Fruit fly (Drosophila melanogaster) whole organism, embryonic: ENCODE measurements around the gene CG14442.

ENCODE experiments used
- ATbp ChIP-seq: fragments of 200-800 bp; sonication (Bioruptor generic); optimal IDR thresholded peaks from 2 replicates; lab custom pipeline; 2017; ENCODE audit warnings: missing biosample characterization, mild to moderate bottlenecking, missing genetic modification characterization, missing genetic modification reagents
- Blimp-1 ChIP-seq: fragments of 200-800 bp; sonication (Bioruptor generic); optimal IDR thresholded peaks from 3 replicates; lab custom pipeline; 2018; ENCODE audit warnings: missing biosample characterization, missing genetic modification characterization, mild to moderate bottlenecking, moderate library complexity, missing genetic modification reagents
- CG12391 ChIP-seq: fragments of 200-800 bp; sonication (Bioruptor generic); optimal IDR thresholded peaks from 3 replicates; lab custom pipeline; 2018; ENCODE audit warnings: missing biosample characterization, mild to moderate bottlenecking, missing genetic modification characterization, moderate library complexity
- CG12769 ChIP-seq: fragments of 200-800 bp; sonication (Bioruptor generic); optimal IDR thresholded peaks from 2 replicates; lab custom pipeline; 2019; ENCODE audit warnings: missing biosample characterization, mild to moderate bottlenecking, missing genetic modification characterization, moderate library complexity
- CG13287 ChIP-seq: fragments of 200-800 bp; sonication (Bioruptor generic); IDR thresholded peaks from 2 replicates; pipeline ENCODE4 v1.3.6; 2022; ENCODE audit warnings: missing biosample characterization, missing genetic modification characterization; ENCODE audit not compliant: partially characterized antibody
- CG13894 ChIP-seq: fragments of 200-800 bp; sonication (Bioruptor generic); optimal IDR thresholded peaks from 3 replicates; lab custom pipeline; 2018; ENCODE audit warnings: missing biosample characterization, mild to moderate bottlenecking, missing genetic modification characterization, moderate library complexity
- CG15514 ChIP-seq: fragments of 200-800 bp; sonication (Bioruptor generic); optimal IDR thresholded peaks from 3 replicates; lab custom pipeline; 2017; ENCODE audit warnings: missing biosample characterization, missing genetic modification characterization, mild to moderate bottlenecking, moderate library complexity, missing genetic modification reagents
- CG15601 ChIP-seq: fragments of 200-800 bp; sonication (Bioruptor generic); optimal IDR thresholded peaks from 3 replicates; lab custom pipeline; 2019; ENCODE audit warnings: missing biosample characterization, mild to moderate bottlenecking, missing genetic modification characterization, moderate library complexity
- CG2116 ChIP-seq: fragments of 200-800 bp; sonication (Bioruptor generic); optimal IDR thresholded peaks from 3 replicates; lab custom pipeline; 2018; ENCODE audit warnings: missing biosample characterization, mild to moderate bottlenecking, missing genetic modification characterization
- CG2199 ChIP-seq: fragments of 200-800 bp; sonication (Bioruptor generic); IDR thresholded peaks from 3 replicates; pipeline ENCODE4 v1.3.6; 2022; ENCODE audit warnings: missing biosample characterization, missing genetic modification characterization
- CG34224 ChIP-seq: fragments of 200-800 bp; sonication (Bioruptor generic); IDR thresholded peaks from 3 replicates; pipeline ENCODE4 v1.3.6; 2022; ENCODE audit warnings: missing biosample characterization, missing genetic modification characterization; ENCODE audit not compliant: partially characterized antibody
- CG6654 ChIP-seq: fragments of 200-800 bp; sonication (Bioruptor generic); optimal IDR thresholded peaks from 2 replicates; lab custom pipeline; 2017; ENCODE audit warnings: missing biosample characterization, mild to moderate bottlenecking, missing genetic modification characterization
- CG8765 ChIP-seq: fragments of 200-800 bp; sonication (Bioruptor generic); IDR thresholded peaks from 2 replicates; pipeline ENCODE4 v1.3.6; 2022; ENCODE audit warnings: missing biosample characterization, missing genetic modification characterization
- D19A ChIP-seq: fragments of 200-800 bp; optimal IDR thresholded peaks from 3 replicates; lab custom pipeline; 2019; ENCODE audit warnings: missing biosample characterization, mild to moderate bottlenecking, missing genetic modification characterization, moderate library complexity
- Dfd ChIP-seq, 2 experiments: fragments of >200 bp; optimal IDR thresholded peaks; 2 replicates each; lab custom pipeline; 2017; ENCODE audit warnings: missing biosample characterization in 2 of 2, missing genetic modification characterization in 2 of 2
- Dll ChIP-seq: fragments of 200-800 bp; sonication (Bioruptor generic); IDR thresholded peaks from 4 replicates; pipeline ENCODE4 v1.3.6; 2022; ENCODE audit warnings: missing biosample characterization, missing genetic modification characterization; ENCODE audit not compliant: partially characterized antibody
- Drgx ChIP-seq: fragments of 200-800 bp; sonication (Bioruptor generic); IDR thresholded peaks from 2 replicates; pipeline ENCODE4 v1.3.6; 2022; ENCODE audit warnings: missing biosample characterization, missing genetic modification characterization
- HLHmδ ChIP-seq: fragments of 200-800 bp; sonication (Bioruptor generic); optimal IDR thresholded peaks from 2 replicates; lab custom pipeline; 2018; ENCODE audit warnings: missing biosample characterization, mild to moderate bottlenecking, missing genetic modification characterization, moderate library complexity
- HmgD ChIP-seq: fragments of 200-800 bp; sonication (Bioruptor generic); optimal IDR thresholded peaks from 3 replicates; lab custom pipeline; 2016; ENCODE audit warnings: missing biosample characterization, missing genetic modification characterization
- NC2β ChIP-seq: fragments of 200-800 bp; sonication (Bioruptor generic); optimal IDR thresholded peaks from 2 replicates; lab custom pipeline; 2016; ENCODE audit warnings: missing biosample characterization, missing genetic modification characterization
- Oli ChIP-seq: fragments of 200-800 bp; sonication (Bioruptor generic); optimal IDR thresholded peaks from 2 replicates; lab custom pipeline; 2018; ENCODE audit warnings: missing biosample characterization, mild to moderate bottlenecking, missing genetic modification characterization, moderate library complexity
- al ChIP-seq: fragments of 200-800 bp; sonication (Bioruptor generic); IDR thresholded peaks from 2 replicates; pipeline ENCODE4 v1.3.6; 2022; ENCODE audit warnings: missing biosample characterization, missing genetic modification characterization
- cg ChIP-seq: fragments of 200-800 bp; sonication (Bioruptor generic); optimal IDR thresholded peaks from 3 replicates; lab custom pipeline; 2019; ENCODE audit warnings: missing biosample characterization, mild to moderate bottlenecking, missing genetic modification characterization, moderate library complexity
- da ChIP-seq: fragments of 200-800 bp; sonication (Bioruptor generic); optimal IDR thresholded peaks from 2 replicates; lab custom pipeline; 2016; ENCODE audit warnings: missing biosample characterization, missing genetic modification characterization
- danr ChIP-seq: fragments of 200-800 bp; sonication (Bioruptor generic); IDR thresholded peaks from 2 replicates; pipeline ENCODE4 v1.3.6; 2022; ENCODE audit warnings: missing biosample characterization, missing genetic modification characterization
- disco-r ChIP-seq: fragments of 200-800 bp; sonication (Bioruptor generic); optimal IDR thresholded peaks from 2 replicates; lab custom pipeline; 2016; ENCODE audit warnings: missing biosample characterization, missing genetic modification characterization
- emc ChIP-seq: fragments of 200-800 bp; sonication (Bioruptor generic); optimal IDR thresholded peaks from 2 replicates; lab custom pipeline; 2016; ENCODE audit warnings: missing biosample characterization, missing genetic modification characterization
- ewg ChIP-seq: fragments of 200-800 bp; sonication (Bioruptor generic); optimal IDR thresholded peaks from 3 replicates; lab custom pipeline; 2017; ENCODE audit warnings: mild to moderate bottlenecking, missing biosample characterization, missing genetic modification reagents, missing genetic modification characterization
- fd64A ChIP-seq: fragments of 200-800 bp; sonication (Bioruptor generic); optimal IDR thresholded peaks from 3 replicates; lab custom pipeline; 2018; ENCODE audit warnings: missing biosample characterization, mild to moderate bottlenecking, missing genetic modification characterization
- grau ChIP-seq: fragments of 200-800 bp; optimal IDR thresholded peaks from 3 replicates; lab custom pipeline; 2019; ENCODE audit warnings: missing biosample characterization, mild to moderate bottlenecking, missing genetic modification characterization, moderate library complexity
- kah ChIP-seq: fragments of 200-800 bp; sonication (Bioruptor generic); optimal IDR thresholded peaks from 2 replicates; lab custom pipeline; 2018; ENCODE audit warnings: missing biosample characterization, mild to moderate bottlenecking, missing genetic modification characterization
- oc ChIP-seq: fragments of 200-800 bp; sonication (Bioruptor generic); optimal IDR thresholded peaks from 2 replicates; lab custom pipeline; 2018; ENCODE audit warnings: missing biosample characterization, mild to moderate bottlenecking, missing genetic modification characterization, moderate library complexity
- onecut ChIP-seq: fragments of 200-800 bp; sonication (Bioruptor generic); IDR thresholded peaks from 2 replicates; pipeline ENCODE4 v1.3.6; 2022; ENCODE audit warnings: missing biosample characterization, missing genetic modification characterization
- p53 ChIP-seq: fragments of 200-800 bp; sonication (Bioruptor generic); optimal IDR thresholded peaks from 2 replicates; lab custom pipeline; 2016; ENCODE audit warnings: missing biosample characterization, missing genetic modification characterization
- pan ChIP-seq, 4 experiments: fragments of >200 bp in 3 of 4; fragments of 200-800 bp in 1 of 4; sonication (Bioruptor generic) in 1 of 4; optimal IDR thresholded peaks in 3 of 4; IDR thresholded peaks in 1 of 4; 2 replicates each; pipeline versions ENCODE4 v1.3.6 to Lab custom; 2017 to 2022; ENCODE audit warnings: missing biosample characterization in 2 of 4, missing genetic modification characterization in 2 of 4, mixed read lengths in 1 of 4
- ro ChIP-seq: fragments of 200-800 bp; sonication (Bioruptor generic); IDR thresholded peaks from 2 replicates; pipeline ENCODE4 v1.3.6; 2022; ENCODE audit warnings: missing biosample characterization, missing genetic modification characterization
- sc ChIP-seq, 3 experiments: fragments of >200 bp in 2 of 3; fragments of 200-800 bp in 1 of 3; sonication (Bioruptor generic) in 1 of 3; optimal IDR thresholded peaks; 2 replicates in 2 of 3; 3 replicates in 1 of 3; lab custom pipeline; 2017; ENCODE audit warnings: mild to moderate bottlenecking in 1 of 3, missing biosample characterization in 1 of 3, missing genetic modification characterization in 1 of 3, missing genetic modification reagents in 1 of 3
- schlank ChIP-seq: fragments of 200-800 bp; sonication (Bioruptor generic); optimal IDR thresholded peaks from 2 replicates; lab custom pipeline; 2018; ENCODE audit warnings: missing biosample characterization, mild to moderate bottlenecking, missing genetic modification characterization
- sna ChIP-seq: fragments of 200-800 bp; sonication (Bioruptor generic); IDR thresholded peaks from 2 replicates; pipeline ENCODE4 v1.3.6; 2022; ENCODE audit warnings: missing biosample characterization, missing genetic modification characterization; ENCODE audit not compliant: partially characterized antibody
- sr ChIP-seq: fragments of 200-800 bp; sonication (Bioruptor generic); IDR thresholded peaks from 3 replicates; pipeline ENCODE4 v1.3.6; 2022; ENCODE audit warnings: missing biosample characterization, missing genetic modification characterization
- tgo ChIP-seq: fragments of 200-800 bp; sonication (Bioruptor generic); IDR thresholded peaks from 3 replicates; pipeline ENCODE4 v1.3.6; 2022; ENCODE audit warnings: missing biosample characterization, missing genetic modification characterization
- tll ChIP-seq, 2 experiments: fragments of 200-800 bp in 1 of 2; fragments of >200 bp in 1 of 2; sonication (Bioruptor generic) in 1 of 2; optimal IDR thresholded peaks; 2 replicates each; lab custom pipeline; 2017 to 2019; ENCODE audit warnings: missing biosample characterization in 2 of 2, missing genetic modification characterization in 2 of 2, mild to moderate bottlenecking in 1 of 2, moderate library complexity in 1 of 2
- trem ChIP-seq: fragments of 200-800 bp; optimal IDR thresholded peaks from 3 replicates; lab custom pipeline; 2019; ENCODE audit warnings: missing biosample characterization, mild to moderate bottlenecking, missing genetic modification characterization, moderate library complexity
- twi ChIP-seq: fragments of 200-800 bp; optimal IDR thresholded peaks from 2 replicates; lab custom pipeline; 2019; ENCODE audit warnings: missing biosample characterization, mild to moderate bottlenecking, missing genetic modification characterization, moderate library complexity
- tx ChIP-seq: fragments of 200-800 bp; sonication (Bioruptor generic); optimal IDR thresholded peaks from 2 replicates; lab custom pipeline; 2016; ENCODE audit warnings: missing biosample characterization, missing genetic modification characterization
- vnd ChIP-seq: fragments of 200-800 bp; sonication (Bioruptor generic); IDR thresholded peaks from 3 replicates; pipeline ENCODE4 v1.3.6; 2022; ENCODE audit warnings: missing biosample characterization, missing genetic modification characterization; ENCODE audit not compliant: partially characterized antibody
- zen2 ChIP-seq: fragments of 200-800 bp; sonication (Bioruptor generic); IDR thresholded peaks from 3 replicates; pipeline ENCODE4 v1.3.6; 2022; ENCODE audit warnings: missing biosample characterization, missing genetic modification characterization; ENCODE audit not compliant: partially characterized antibody

CG14442 gene

DNA sequence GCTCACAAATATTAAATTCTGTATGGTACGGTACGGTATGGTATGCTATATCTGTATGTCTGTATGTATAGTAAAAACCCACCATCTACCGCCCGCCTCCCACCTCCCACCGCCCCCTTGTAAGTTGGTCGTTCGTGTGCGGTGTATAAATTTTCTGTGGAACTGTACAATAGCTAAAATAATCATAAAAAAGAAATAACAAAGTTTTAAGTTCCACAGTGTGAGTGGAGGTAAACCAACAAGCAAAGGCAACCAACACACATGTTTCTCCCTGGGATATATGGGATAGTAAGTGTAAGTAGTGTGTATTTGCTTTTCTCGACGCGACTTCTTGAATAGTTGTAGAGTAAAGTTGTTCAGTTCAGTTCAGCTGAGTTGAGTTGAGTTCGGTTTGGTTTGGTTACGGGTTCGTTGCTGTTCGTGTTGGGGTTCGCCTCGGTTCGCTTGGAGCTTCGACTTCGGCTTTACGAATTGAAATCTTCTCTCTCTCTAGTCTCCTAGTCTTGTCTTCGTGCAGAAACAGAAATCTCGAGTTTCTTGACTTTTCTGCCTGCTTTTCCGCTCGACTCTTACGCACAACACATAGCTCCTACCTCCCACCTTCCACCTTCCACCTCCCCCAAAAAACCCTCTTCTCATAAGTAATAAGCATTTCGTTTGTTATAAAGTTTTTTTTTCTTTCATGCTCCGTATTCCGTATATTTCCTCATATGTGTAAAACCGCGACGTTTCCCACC, 11.9 kb upstream of the CG14442 start (continued):
- TF ChIP-seq Oli (tag; lab: Kevin White, UChicago) (no peak), CG34224 (GFP tag; lab: Robert Waterston, UW) (no peak), al (GFP tag; lab: Robert Waterston, UW) (no peak), da (GFP tag; lab: Kevin White, UChicago) (no peak), kah (GFP tag; lab: Kevin White, UChicago) (no peak), vnd (GFP tag; lab: Robert Waterston, UW) (no peak), disco-r (GFP tag; lab: Kevin White, UChicago) (no peak), oc (tag; lab: Kevin White, UChicago) (no peak), grau (tag; lab: Kevin White, UChicago) (peak; percentile 16), CG2199 (GFP tag; lab: Robert Waterston, UW) (peak; percentile 44; the same call in 1 of the 3 replicates), NC2β (GFP tag; lab: Kevin White, UChicago) (no peak), CG15601 (no peak), twi (tag; lab: Kevin White, UChicago) (peak; percentile 34), pan (optimal IDR thresholded peaks at IDR 0.05; lab: Kevin White, UChicago) (no peak), pan (GFP tag; optimal IDR thresholded peaks at IDR 0.05 in 1 of 2, IDR thresholded peaks at IDR 0.05 in 1 of 2) (no peak), tx (GFP tag; lab: Kevin White, UChicago) (no peak), onecut (no peak), tll (GFP tag; optimal IDR thresholded peaks at IDR 0.05; lab: Kevin White, UChicago) (no peak), D19A (tag; lab: Kevin White, UChicago) (no peak), zen2 (GFP tag; lab: Robert Waterston, UW) (no peak), CG12391 (tag; lab: Kevin White, UChicago) (no peak), Dfd (GFP tag; optimal IDR thresholded peaks at IDR 0.05; lab: Kevin White, UChicago) (no peak), emc (GFP tag; lab: Kevin White, UChicago) (no peak), HLHmδ (GFP tag; lab: Kevin White, UChicago) (no peak), CG13287 (GFP tag; lab: Robert Waterston, UW) (no peak), trem (tag; lab: Kevin White, UChicago) (no peak), CG8765 (GFP tag; lab: Robert Waterston, UW) (no peak), CG12769 (tag; lab: Kevin White, UChicago) (peak; percentile 91), ATbp (GFP tag; lab: Kevin White, UChicago) (peak; percentile 8), Drgx (GFP tag; lab: Robert Waterston, UW) (no peak), ewg (GFP tag; lab: Kevin White, UChicago) (no peak), fd64A (GFP tag; lab: Kevin White, UChicago) (no peak), CG15514 (peak; percentile 24), sc (optimal IDR thresholded peaks at IDR 0.05; lab: Kevin White, UChicago) (no peak), sc (GFP tag; optimal IDR thresholded peaks at IDR 0.05; lab: Kevin White, UChicago) (no peak), HmgD (GFP tag; lab: Kevin White, UChicago) (no peak), sr (GFP tag; lab: Robert Waterston, UW) (no peak), tgo (GFP tag; lab: Robert Waterston, UW) (no peak), CG6654 (GFP tag; lab: Kevin White, UChicago) (no peak), p53 (GFP tag; lab: Kevin White, UChicago) (no peak), CG13894 (peak; percentile 52), Dll (no peak), cg (GFP tag; lab: Kevin White, UChicago) (peak; percentile 46), CG2116 (GFP tag; lab: Kevin White, UChicago) (no peak), danr (GFP tag; lab: Robert Waterston, UW) (no peak), Blimp-1 (no peak), sna (GFP tag; lab: Robert Waterston, UW) (no peak), schlank (no peak), ro (GFP tag; lab: Robert Waterston, UW) (no peak)
